Worm (Caenorhabditis elegans) whole organism, young adult: ENCODE measurements around the gene nhr-206.

ENCODE experiments used
- F39B2.1 ChIP-seq: fragments of 200-800 bp; sonication (Bioruptor generic); IDR thresholded peaks from 2 replicates; pipeline ENCODE4 v1.3.6; 2022; ENCODE audit warnings: missing genetic modification reagents, missing genetic modification characterization, missing compliant biosample characterization
- efl-1 ChIP-seq: fragments of 150-350 bp; optimal IDR thresholded peaks from 2 replicates; lab custom pipeline; 2014; ENCODE audit warnings: missing biosample characterization, missing genetic modification reagents, missing genetic modification characterization
- fkh-3 ChIP-seq: sonication (generic microtip); optimal IDR thresholded peaks from 2 replicates; lab custom pipeline; 2016; ENCODE audit warnings: mild to moderate bottlenecking, missing genetic modification characterization, missing compliant biosample characterization
- hlh-26 ChIP-seq: fragments of 200-800 bp; sonication (Bioruptor generic); conservative IDR thresholded peaks from 2 replicates; pipeline ENCODE4 v1.3.6; 2022; ENCODE audit warnings: missing genetic modification reagents, missing genetic modification characterization, missing compliant biosample characterization
- nhr-80 ChIP-seq: sonication (generic microtip); optimal IDR thresholded peaks from 2 replicates; lab custom pipeline; 2016; ENCODE audit warnings: missing genetic modification characterization, missing compliant biosample characterization
- pha-4 ChIP-seq: fragments of 150-350 bp; sonication (generic microtip); optimal IDR thresholded peaks from 2 replicates; lab custom pipeline; 2014; ENCODE audit warnings: missing biosample characterization, missing genetic modification reagents, missing genetic modification characterization
- unc-62 ChIP-seq: fragments of 150-350 bp; optimal IDR thresholded peaks from 2 replicates; lab custom pipeline; 2014; ENCODE audit warnings: missing biosample characterization, missing genetic modification reagents, missing genetic modification characterization
- ztf-26 ChIP-seq: sonication (generic microtip); optimal IDR thresholded peaks from 2 replicates; lab custom pipeline; 2017; ENCODE audit warnings: missing genetic modification characterization, missing compliant biosample characterization

DNA sequence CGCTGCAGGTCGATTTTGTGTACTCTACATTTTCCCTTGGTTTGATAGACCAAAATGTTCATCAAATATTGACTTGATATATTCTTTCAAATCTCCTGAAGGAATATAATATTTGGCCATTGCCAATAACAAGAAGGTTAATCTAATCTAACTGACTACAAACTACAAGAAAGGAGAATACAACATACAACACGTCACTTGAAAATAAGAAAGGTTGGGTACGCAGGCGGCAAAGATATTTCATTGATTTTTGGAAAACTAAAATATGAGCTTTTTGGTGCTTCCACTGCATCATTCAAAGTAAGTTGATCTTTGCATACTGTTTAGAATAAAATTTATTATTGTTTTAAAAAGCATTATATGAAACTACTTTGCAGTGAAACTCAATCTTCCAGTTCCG, 6.3 kb downstream of the nhr-206 start, which contains the start of gene nhr-209:
- TF ChIP-seq F39B2.1 = no peak
- TF ChIP-seq hlh-26 = no peak
- TF ChIP-seq nhr-80 (tag; lab: Kevin White, UChicago) = no peak
- TF ChIP-seq fkh-3 (tag; lab: Kevin White, UChicago) = no peak
- no peak for TF ChIP-seq ztf-26
- TF ChIP-seq pha-4 (tag; lab: Kevin White, UChicago) = no peak
- TF ChIP-seq unc-62 (GFP tag; lab: Kevin White, UChicago) = no peak
- TF ChIP-seq efl-1 (GFP tag; lab: Kevin White, UChicago) = no peak
